Worm (Caenorhabditis elegans): ENCODE measurements around the gene metr-1.
"Not testable (repeated sequence)": the region's sequence is repeated elsewhere in the genome, so short reads cannot be mapped to it uniquely, and the experiment has no call there.

ce11 chrII:10922874-10923273, 3.5 kb upstream of the metr-1 start, which contains the start of gene Y19D2B.1:
- TF ChIP-seq ama-1 (optimal IDR thresholded peaks at IDR 0.05); hmbx-1 (tag; optimal IDR thresholded peaks at IDR 0.05); tra-4 (tag; optimal IDR thresholded peaks at IDR 0.05); scrt-1 (GFP tag; IDR thresholded peaks at IDR 0.05): not testable (repeated sequence)
